Fruit fly (Drosophila melanogaster) whole organism, adult: Measurements from ENCODE around the gene Gr32a.

Experiments
- CG12768 ChIP-seq: fragments of 200-800 bp; sonication (Bioruptor generic); optimal IDR thresholded peaks from 2 replicates; lab custom pipeline; 2017; ENCODE audit warnings: missing biosample characterization, missing genetic modification characterization, mild to moderate bottlenecking, moderate library complexity, missing genetic modification reagents
- CG14711 ChIP-seq: fragments of 200-800 bp; sonication (Bioruptor generic); optimal IDR thresholded peaks from 2 replicates; lab custom pipeline; 2018; ENCODE audit warnings: missing biosample characterization, mild to moderate bottlenecking, missing genetic modification characterization, moderate library complexity
- CG1620 ChIP-seq: fragments of 200-800 bp; sonication (Bioruptor generic); optimal IDR thresholded peaks from 2 replicates; lab custom pipeline; 2016; ENCODE audit warnings: missing biosample characterization, missing genetic modification characterization
- Clk ChIP-seq: fragments of 200-800 bp; sonication (Bioruptor generic); optimal IDR thresholded peaks from 2 replicates; lab custom pipeline; 2017; ENCODE audit warnings: missing biosample characterization, missing genetic modification characterization
- Hr96 ChIP-seq: fragments of 200-800 bp; sonication (Bioruptor generic); optimal IDR thresholded peaks from 2 replicates; lab custom pipeline; 2016; ENCODE audit warnings: missing biosample characterization, missing genetic modification characterization
- Mnt ChIP-seq: fragments of 200-800 bp; sonication (Bioruptor generic); optimal IDR thresholded peaks from 2 replicates; lab custom pipeline; 2016; ENCODE audit warnings: missing biosample characterization, mild to moderate bottlenecking, missing genetic modification characterization
- cnc ChIP-seq, 2 experiments: fragments of >200 bp; optimal IDR thresholded peaks; 2 replicates each; lab custom pipeline; 2017
- ovo ChIP-seq: fragments of 200-800 bp; sonication (Bioruptor generic); optimal IDR thresholded peaks from 2 replicates; lab custom pipeline; 2016; ENCODE audit warnings: missing biosample characterization, missing genetic modification characterization
- pad ChIP-seq: fragments of 200-800 bp; sonication (Bioruptor generic); optimal IDR thresholded peaks from 3 replicates; lab custom pipeline; 2017; ENCODE audit warnings: missing biosample characterization, missing genetic modification characterization, mild to moderate bottlenecking, moderate library complexity, missing genetic modification reagents
- tj ChIP-seq: fragments of 200-800 bp; sonication (Bioruptor generic); optimal IDR thresholded peaks from 3 replicates; lab custom pipeline; 2017; ENCODE audit warnings: missing biosample characterization, mild to moderate bottlenecking, missing genetic modification characterization, moderate library complexity
- toe ChIP-seq: fragments of 200-800 bp; sonication (Bioruptor generic); optimal IDR thresholded peaks from 2 replicates; lab custom pipeline; 2016; ENCODE audit warnings: missing biosample characterization, missing genetic modification characterization

DNA sequence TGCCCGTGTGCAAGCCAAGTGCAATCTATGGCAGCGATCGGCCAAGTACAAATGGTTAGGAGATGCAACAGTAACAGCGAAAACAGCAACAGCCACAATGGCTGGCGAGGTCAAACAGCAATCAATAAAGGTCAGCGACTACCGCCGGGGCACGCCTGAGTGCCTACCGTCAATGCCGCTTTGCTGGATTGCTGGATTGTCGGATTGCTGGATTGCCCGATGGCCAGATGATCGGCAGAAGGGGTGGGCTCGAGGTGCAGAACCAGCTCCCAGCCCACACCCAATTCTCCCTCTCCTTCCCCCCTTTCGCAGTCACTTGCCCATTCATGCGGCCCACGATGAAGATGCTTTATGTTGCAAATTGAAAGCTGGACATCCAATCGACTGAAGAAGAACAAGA, 44.9 kb upstream of the Gr32a start:
- no peak for TF ChIP-seq CG14711 (tag; lab: Kevin White, UChicago)
- no peak for TF ChIP-seq toe (GFP tag; lab: Kevin White, UChicago)
- TF ChIP-seq ovo (GFP tag; lab: Kevin White, UChicago), result no peak
- no peak for TF ChIP-seq CG12768 (GFP tag; lab: Kevin White, UChicago)
- no peak for TF ChIP-seq Clk
- no peak for TF ChIP-seq pad (GFP tag; lab: Kevin White, UChicago)
- no peak for TF ChIP-seq tj (GFP tag; lab: Kevin White, UChicago)
- TF ChIP-seq cnc (optimal IDR thresholded peaks at IDR 0.05; lab: Kevin White, UChicago), result no peak
- no peak for TF ChIP-seq CG1620 (GFP tag; lab: Kevin White, UChicago)
- TF ChIP-seq Hr96 (GFP tag; lab: Kevin White, UChicago), result no peak
- TF ChIP-seq Mnt, result no peak
